Worm (Caenorhabditis elegans): Measurements from ENCODE around the gene orc-5.
A peak's percentile ranks its signal among the peaks of the same experiment; 100 is the strongest.

Gene orc-5

DNA sequence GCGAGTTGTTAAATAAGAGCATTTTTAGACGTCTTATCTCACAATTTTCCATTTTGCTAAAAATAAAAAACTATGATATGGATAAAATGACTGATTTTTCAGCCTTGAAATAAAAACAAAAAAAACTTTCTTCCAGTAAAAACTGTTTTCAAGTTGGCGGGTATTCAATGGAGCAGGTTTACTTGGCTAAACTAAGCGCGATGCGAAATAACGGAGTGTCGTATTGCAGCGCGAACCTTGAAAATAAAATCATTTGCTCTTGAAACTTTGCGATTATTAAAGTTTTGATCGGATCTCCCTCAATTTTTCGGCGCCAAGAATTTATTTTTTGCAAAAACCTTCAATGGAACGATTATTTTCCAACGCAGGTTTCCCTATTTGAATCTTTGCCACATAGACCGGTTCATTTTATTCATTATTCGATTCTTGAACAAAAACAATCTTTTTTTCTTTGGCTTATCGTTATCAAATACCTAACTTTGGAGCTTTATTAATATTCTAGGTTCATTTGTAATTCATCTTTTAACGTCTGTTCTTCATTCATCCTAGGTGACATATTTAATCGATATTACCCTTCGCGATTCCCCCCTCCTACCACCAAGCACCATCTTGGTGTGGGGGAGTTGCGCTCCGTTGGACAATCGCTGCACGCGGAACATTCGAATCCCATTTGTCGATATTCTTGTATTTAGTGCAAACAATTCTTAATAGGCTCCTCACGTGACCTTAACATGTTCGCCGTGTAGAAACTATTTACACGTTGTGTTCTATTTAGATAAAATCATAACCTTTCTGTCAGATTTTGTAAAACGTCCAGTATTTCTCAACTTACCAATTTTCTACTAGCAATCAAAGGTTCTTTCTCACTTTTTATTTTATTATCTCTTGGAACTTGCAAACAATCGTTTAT, at the start of gene orc-5, which contains the start of gene cyb-1:
TSS of gene orc-5 (minus strand) at position 62 of the 910 bp plus-strand sequence.
TSS of gene cyb-1 (plus strand) at position 690 of the 910 bp plus-strand sequence.
- peak; percentile 57 for TF ChIP-seq nhr-237 (tag; optimal IDR thresholded peaks at IDR 0.05)
- peak; percentile 40 for TF ChIP-seq lin-13 (tag; optimal IDR thresholded peaks at IDR 0.05)
- peak; percentile 24 for TF ChIP-seq mab-5 (tag; optimal IDR thresholded peaks at IDR 0.05)
- TF ChIP-seq lsy-2 (tag; optimal IDR thresholded peaks at IDR 0.05): peak; percentile 47
- peak; percentile 7 for TF ChIP-seq ceh-83 (GFP tag; optimal IDR thresholded peaks at IDR 0.05)
- no peak for TF ChIP-seq bed-3 (GFP tag; optimal IDR thresholded peaks at IDR 0.05)
- TF ChIP-seq ham-2 (GFP tag; optimal IDR thresholded peaks at IDR 0.05): no peak
- TF ChIP-seq hlh-1 (tag; optimal IDR thresholded peaks at IDR 0.05): peak; percentile 39
- TF ChIP-seq pha-4 (tag; optimal IDR thresholded peaks at IDR 0.05): peak; percentile 54
- no peak for TF ChIP-seq mls-2 (tag; optimal IDR thresholded peaks at IDR 0.05)
- TF ChIP-seq sptf-1 (tag; optimal IDR thresholded peaks at IDR 0.05): peak; percentile 42
- peak; percentile 55 for TF ChIP-seq ces-1 (GFP tag; optimal IDR thresholded peaks at IDR 0.05)
- peak; percentile 71 for TF ChIP-seq mep-1 (tag; optimal IDR thresholded peaks at IDR 0.05)

DNA sequence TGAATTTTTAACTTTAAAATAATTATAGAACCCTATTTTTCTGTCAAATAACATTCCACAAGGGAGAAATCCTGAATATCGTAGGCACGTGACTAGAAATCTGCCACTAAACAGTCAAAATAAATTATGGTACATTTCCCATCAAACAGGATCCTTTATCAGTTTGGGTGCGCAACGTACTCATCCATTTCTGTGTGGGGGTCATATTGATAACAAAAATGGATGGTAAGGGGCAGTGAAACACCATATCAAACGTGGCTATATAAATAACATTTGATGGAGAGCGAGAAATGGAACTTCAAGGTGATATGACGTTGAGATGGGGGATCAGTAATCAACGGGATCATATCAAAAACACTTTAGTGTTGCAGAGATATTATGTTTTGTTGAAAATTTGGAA, 49.7 kb upstream of the orc-5 start:
- TF ChIP-seq M03D4.4 (tag; optimal IDR thresholded peaks at IDR 0.05) (no peak), zip-8 (tag; optimal IDR thresholded peaks at IDR 0.05) (no peak), ham-2 (GFP tag; optimal IDR thresholded peaks at IDR 0.05) (no peak), ztf-11 (tag; optimal IDR thresholded peaks at IDR 0.05) (no peak), flh-1 (GFP tag; optimal IDR thresholded peaks at IDR 0.05) (no peak), sem-2 (GFP tag; optimal IDR thresholded peaks at IDR 0.05) (no peak), mls-2 (tag; optimal IDR thresholded peaks at IDR 0.05) (no peak), ceh-83 (GFP tag; optimal IDR thresholded peaks at IDR 0.05) (no peak), lsy-2 (tag; optimal IDR thresholded peaks at IDR 0.05) (no peak), mab-5 (tag; optimal IDR thresholded peaks at IDR 0.05) (no peak), bed-3 (GFP tag; optimal IDR thresholded peaks at IDR 0.05) (no peak), lin-13 (tag; optimal IDR thresholded peaks at IDR 0.05) (no peak), elt-3 (tag; optimal IDR thresholded peaks at IDR 0.05) (no peak), pha-4 (tag; optimal IDR thresholded peaks at IDR 0.05) (no peak), unc-120 (tag; optimal IDR thresholded peaks at IDR 0.05; ENCODE audit: poor library complexity, severe bottlenecking) (no peak), nhr-28 (tag; optimal IDR thresholded peaks at IDR 0.05) (no peak)

DNA sequence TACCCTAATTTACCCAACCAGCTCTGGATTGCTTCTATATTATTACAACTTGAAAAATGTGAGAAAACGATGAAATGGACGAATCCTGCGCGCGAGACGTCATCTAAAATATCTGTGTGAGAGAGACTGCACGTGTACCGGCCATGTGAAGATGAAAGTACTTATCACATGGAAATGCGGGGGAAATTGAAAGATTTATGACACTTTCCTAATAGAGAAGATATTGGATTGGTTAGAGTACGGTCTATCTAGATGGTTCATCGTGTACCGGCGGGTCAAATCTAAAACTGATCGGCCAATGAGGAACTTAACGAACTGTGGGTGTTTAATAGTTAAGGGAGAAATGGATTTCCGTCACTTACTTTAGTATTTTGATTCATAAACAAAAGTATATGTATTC, 47.6 kb upstream of the orc-5 start:
- TF ChIP-seq ztf-11 (tag; optimal IDR thresholded peaks at IDR 0.05) (no peak), nhr-28 (tag; optimal IDR thresholded peaks at IDR 0.05) (no peak), hlh-1 (tag; optimal IDR thresholded peaks at IDR 0.05) (no peak), ceh-39 (tag; optimal IDR thresholded peaks at IDR 0.05) (no peak), unc-120 (tag; optimal IDR thresholded peaks at IDR 0.05; ENCODE audit: poor library complexity, severe bottlenecking) (no peak), nhr-76 (tag; optimal IDR thresholded peaks at IDR 0.05) (no peak), M03D4.4 (tag; optimal IDR thresholded peaks at IDR 0.05) (no peak), flh-1 (GFP tag; optimal IDR thresholded peaks at IDR 0.05) (no peak), ceh-43 (GFP tag; optimal IDR thresholded peaks at IDR 0.05) (no peak), sptf-1 (tag; optimal IDR thresholded peaks at IDR 0.05) (no peak), nhr-2 (tag; optimal IDR thresholded peaks at IDR 0.05) (no peak), unc-39 (tag; optimal IDR thresholded peaks at IDR 0.05) (no peak), snpc-4 (tag; optimal IDR thresholded peaks at IDR 0.05) (no peak), ham-2 (GFP tag; optimal IDR thresholded peaks at IDR 0.05) (no peak), tbx-8 (GFP tag; optimal IDR thresholded peaks at IDR 0.05) (no peak), bed-3 (GFP tag; optimal IDR thresholded peaks at IDR 0.05) (no peak), ces-1 (GFP tag; optimal IDR thresholded peaks at IDR 0.05) (no peak), sem-2 (GFP tag; optimal IDR thresholded peaks at IDR 0.05) (no peak), nhr-12 (tag; optimal IDR thresholded peaks at IDR 0.05) (no peak)

DNA sequence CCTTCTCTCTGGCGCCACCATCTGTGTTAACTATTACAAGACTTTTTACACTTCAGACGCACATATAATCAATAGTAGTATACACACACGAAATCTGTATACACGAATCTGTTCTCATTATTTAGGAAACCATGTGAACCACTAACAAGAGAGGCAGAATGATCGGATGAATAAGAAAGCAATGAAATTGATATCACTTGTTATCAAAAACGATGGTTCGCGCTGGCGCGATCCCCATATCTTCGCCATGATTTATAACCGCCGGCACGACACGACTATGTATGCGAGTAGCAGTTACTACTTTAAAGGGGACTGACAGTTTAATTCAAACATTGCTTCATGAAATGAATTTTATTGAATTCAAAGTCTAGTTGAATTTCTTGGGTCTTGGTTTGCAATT, 47.0 kb upstream of the orc-5 start:
- no peak for TF ChIP-seq ham-2 (GFP tag; optimal IDR thresholded peaks at IDR 0.05)
- no peak for TF ChIP-seq nhr-76 (tag; optimal IDR thresholded peaks at IDR 0.05)
- no peak for TF ChIP-seq unc-39 (tag; optimal IDR thresholded peaks at IDR 0.05)
- TF ChIP-seq ztf-11 (tag; optimal IDR thresholded peaks at IDR 0.05): no peak
- no peak for TF ChIP-seq mls-2 (tag; optimal IDR thresholded peaks at IDR 0.05)

DNA sequence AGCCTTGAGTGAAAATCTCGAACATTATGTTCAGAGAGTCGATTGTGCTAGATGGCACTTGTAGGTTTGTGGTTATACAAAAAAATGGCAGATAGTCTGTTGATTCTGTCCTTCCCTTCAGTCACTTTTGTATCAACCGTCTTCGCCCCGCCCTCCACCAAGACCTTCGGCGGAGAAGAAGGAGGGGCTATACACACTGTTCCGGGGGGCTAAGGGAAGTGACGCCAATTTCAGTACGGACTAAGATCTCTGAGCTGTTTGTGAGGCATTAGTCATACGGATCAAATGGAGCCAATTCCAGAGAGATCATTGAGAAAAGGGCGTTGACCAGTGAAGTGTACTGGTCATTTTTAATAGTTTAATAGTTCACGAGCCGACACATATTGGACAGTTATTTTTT, 46.2 kb upstream of the orc-5 start, which contains the start of gene swt-3:
TSS of gene swt-3 (minus strand) at position 101 of the 400 bp plus-strand sequence.
- no peak for TF ChIP-seq mep-1 (tag; optimal IDR thresholded peaks at IDR 0.05)
- TF ChIP-seq nhr-28 (tag; optimal IDR thresholded peaks at IDR 0.05): no peak
- TF ChIP-seq pha-4 (tag; optimal IDR thresholded peaks at IDR 0.05): no peak

Measured in whole organism, mixed stage, embryonic.